Fruit fly (Drosophila melanogaster) S2 (cell line): Measurements from ENCODE around the gene Vajk2.

Experiments used
- CG8478 ChIP-seq: fragments of >200 bp; optimal IDR thresholded peaks from 2 replicates; lab custom pipeline; 2018
- CTCF ChIP-seq, 2 experiments: fragments of >200 bp; optimal IDR thresholded peaks; 2 replicates each; lab custom pipeline; 2018

Vajk2 gene

DNA sequence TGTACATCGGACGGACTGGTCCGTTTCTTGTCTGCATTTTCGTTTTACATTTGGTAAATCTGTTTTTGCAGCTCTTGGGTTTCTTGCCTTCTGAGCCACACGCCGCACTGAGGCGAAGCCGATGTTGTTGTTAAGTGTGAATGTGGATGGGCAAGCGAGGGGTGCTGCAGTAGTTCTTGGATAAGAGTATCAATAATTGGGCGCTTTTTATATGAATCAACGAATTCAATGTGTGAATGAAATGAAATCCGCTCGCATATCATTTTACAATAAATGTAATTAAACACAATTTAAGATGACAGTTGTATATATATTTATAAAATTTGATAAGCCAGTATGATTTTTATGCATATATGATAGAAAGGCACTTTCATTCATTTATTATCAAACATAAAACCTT, 6.0 kb downstream of the Vajk2 start:
- no peak for TF ChIP-seq CTCF (optimal IDR thresholded peaks at IDR 0.05; lab: Kevin White, UChicago)
- TF ChIP-seq CG8478 (lab: Kevin White, UChicago): no peak

DNA sequence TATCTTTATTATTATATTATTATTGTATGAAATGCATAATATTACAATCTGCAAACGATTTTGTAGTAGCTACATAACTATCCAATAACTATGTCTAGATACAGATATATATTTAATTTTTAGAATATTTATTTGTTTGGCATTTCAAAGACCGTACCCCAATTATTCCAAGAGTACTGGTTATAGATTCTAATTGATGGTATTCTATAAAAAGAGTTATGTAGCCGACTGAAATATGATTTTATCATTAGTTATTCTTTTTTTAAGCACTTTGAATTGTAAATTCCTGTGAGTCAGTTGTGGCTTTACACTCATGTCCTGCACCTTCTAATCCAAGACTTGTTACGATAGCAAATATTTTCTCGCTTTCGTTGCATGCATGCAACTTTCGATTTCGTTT, 8.8 kb downstream of the Vajk2 start:
- TF ChIP-seq CTCF (optimal IDR thresholded peaks at IDR 0.05; lab: Kevin White, UChicago): no peak
- TF ChIP-seq CG8478 (lab: Kevin White, UChicago): no peak

DNA sequence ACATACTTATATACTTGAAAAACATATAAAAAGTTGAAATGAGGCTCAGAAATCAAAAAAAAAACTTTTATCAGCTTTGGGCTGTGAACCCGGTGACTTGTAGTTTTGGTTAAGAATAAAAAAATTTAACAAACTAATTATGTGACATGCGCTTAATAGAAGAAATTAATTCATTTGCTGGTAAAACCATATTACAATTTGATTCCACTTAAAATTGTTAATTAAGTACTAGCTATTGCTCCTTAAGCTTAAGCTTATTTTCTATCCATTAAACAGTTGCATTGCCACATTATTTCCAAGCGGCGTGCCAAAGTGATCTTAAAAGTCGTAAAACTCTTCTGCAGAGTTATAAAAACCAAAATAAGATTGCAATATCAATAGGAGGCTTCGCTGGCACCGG, 10.5 kb downstream of the Vajk2 start:
- TF ChIP-seq CG8478 (lab: Kevin White, UChicago): no peak
- no peak for TF ChIP-seq CTCF (optimal IDR thresholded peaks at IDR 0.05; lab: Kevin White, UChicago)

DNA sequence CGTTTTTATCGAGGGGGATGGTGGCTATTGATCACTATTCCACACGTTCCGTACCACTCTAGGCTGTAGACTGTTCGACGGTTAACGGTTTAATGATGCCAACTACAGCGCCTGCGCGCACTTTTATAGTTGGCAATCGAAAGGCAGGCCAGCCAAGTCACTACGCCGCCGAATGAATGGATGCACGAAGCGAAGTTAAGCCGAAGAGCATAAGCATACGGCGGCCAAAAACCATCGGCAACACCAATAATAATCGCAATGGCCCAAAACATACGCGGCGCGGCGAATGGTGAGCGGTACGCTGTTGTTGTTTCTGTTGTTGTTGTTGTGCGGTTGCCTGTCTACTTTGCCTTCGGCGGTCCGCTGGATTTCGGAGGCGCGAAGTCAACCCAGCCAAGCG, 11.0 kb downstream of the Vajk2 start, which contains the start of gene Vajk1:
Gene Vajk1 (minus strand): TSS at position 101 of the 400 bp plus-strand sequence.
- TF ChIP-seq CG8478 (lab: Kevin White, UChicago): no peak
- no peak for TF ChIP-seq CTCF (optimal IDR thresholded peaks at IDR 0.05; lab: Kevin White, UChicago)

DNA sequence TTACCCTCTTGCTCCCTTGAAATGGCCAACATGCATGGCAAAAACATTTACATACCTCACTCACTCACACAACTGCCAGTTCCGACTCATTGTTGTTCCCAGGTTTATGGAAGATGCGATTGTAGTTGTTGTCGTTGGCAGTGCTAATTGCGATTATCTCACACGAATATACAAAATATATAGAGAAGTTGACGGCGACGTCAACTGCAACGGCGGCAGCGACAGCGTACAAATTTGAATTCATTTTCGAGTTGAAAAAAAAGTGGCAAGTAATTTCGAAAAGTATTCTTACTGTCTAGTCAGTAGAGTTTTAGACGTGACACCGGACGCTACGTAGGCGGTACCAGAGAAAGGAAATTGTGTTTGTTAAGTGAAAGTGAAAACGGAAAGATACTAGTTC, 20.1 kb downstream of the Vajk2 start, which contains the start of gene Ance-3:
Gene Ance-3 (plus strand): TSS at position 301 of the 400 bp plus-strand sequence.
- TF ChIP-seq CG8478 (lab: Kevin White, UChicago): no peak
- no peak for TF ChIP-seq CTCF (optimal IDR thresholded peaks at IDR 0.05; lab: Kevin White, UChicago)

DNA sequence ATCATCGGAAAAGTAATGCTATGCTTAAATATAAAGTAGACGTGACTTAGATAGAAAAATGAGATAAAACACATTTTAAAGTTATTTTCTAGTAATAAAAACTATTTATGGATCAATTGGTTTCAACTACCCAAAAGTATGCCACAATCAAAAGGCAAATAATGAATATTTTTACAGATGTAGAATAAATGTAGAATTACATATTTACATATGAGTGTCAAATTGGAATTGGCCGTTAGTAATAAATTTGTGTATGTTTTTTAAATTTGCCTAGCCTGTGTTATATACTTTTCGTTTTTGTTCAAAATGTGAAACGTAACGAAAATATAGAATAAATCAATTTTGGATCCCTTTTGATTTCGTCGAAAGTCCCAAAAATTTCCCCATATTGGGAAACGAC, 22.7 kb downstream of the Vajk2 start, which contains the start of gene Acyp:
Gene Acyp (plus strand): TSS at position 301 of the 400 bp plus-strand sequence.
- TF ChIP-seq CG8478 (lab: Kevin White, UChicago) (no peak), CTCF (optimal IDR thresholded peaks at IDR 0.05; lab: Kevin White, UChicago) (no peak)

DNA sequence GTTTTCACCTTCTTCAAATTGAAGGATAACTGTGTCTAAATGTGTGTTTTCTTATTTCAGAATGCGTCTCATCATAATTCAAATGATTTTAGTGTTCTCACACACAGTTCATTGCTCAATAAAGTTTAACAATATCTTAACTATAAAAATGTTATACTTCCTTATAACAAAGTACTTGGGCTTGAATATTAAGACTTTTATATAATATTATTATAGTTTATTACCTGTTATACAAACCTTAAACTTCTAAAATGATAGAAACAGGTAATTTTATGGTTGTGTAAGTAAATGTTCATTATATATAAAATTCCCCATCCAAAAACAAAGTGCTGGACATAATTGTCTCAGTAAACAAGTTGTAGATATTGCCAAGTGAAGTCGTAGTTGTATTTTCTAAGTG, 25.5 kb downstream of the Vajk2 start, which contains the start of gene Ance-2:
Gene Ance-2 (plus strand): TSS at position 301 of the 400 bp plus-strand sequence.
- no peak for TF ChIP-seq CG8478 (lab: Kevin White, UChicago)
- TF ChIP-seq CTCF (optimal IDR thresholded peaks at IDR 0.05; lab: Kevin White, UChicago): no peak

DNA sequence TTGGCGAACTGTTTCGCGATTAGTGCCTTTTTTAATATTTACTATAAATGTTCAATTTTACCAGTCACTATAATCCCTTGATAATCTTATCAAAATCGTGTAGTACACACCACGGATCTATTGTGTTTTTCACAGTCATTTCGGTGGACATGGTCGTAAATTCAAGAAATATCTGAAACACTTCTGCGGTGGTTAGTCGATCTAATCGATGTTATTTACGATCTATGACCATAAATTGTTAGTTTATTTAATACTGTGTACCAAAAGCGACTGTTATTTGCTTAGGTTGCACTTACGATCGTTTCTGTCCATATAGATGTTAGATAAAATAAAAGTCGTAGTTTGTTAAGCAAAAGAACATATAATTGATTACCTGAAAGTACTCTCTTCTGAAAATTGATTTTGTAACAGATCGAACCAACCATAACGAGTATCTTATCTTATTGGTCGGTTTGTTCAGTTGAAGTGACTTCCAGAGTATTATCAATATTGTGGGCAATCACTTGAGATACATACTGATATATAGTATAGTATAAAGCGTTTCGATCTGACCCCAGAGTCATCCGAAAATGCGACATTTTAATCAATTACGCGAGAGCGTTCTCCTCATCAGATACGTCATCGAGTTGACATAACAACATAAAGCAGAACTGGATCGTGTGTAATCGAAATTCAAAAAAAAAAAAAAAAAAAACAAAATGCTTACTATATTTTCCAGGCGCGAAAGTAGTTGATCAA, 28.5 kb downstream of the Vajk2 start:
- no peak for TF ChIP-seq CTCF (optimal IDR thresholded peaks at IDR 0.05; lab: Kevin White, UChicago)
- no peak for TF ChIP-seq CG8478 (lab: Kevin White, UChicago)

DNA sequence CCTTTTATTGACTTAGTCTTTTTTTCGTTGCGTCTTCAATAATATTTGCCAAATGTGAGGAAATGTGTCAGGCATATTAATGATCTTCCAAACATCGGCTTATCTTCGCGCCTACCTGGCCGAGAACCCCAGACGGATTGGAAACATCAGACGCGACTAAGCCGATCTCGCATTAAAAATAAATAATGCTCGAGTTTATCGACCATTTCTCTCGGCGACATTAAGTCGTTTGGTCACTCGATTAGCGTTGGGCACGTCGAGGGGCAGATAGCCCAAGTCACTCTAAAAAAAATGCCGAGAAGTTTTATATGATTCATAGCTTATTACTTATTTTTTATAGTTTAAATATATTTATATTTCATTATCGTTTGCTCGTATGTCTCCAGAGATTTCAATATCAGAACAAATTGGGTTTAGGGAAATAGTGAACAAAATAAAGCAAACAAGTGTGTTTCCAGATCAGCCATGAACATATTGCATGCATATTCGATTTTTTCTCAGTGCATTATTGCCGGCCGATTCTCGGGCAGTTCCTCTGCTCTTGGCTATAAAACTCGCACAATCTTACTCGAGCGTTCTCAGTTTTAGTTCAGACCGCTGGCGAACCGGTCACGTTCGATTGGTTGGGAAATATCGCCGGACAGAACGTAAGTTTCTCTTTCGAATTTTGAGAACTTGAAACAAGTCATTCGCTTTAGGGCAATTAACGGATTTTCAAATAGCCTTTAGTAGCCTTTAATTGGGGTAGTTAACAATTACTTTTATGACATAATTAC, 29.2 kb downstream of the Vajk2 start, which contains the start of gene Ance:
Gene Ance (plus strand): TSS at position 574 of the 776 bp plus-strand sequence.
- TF ChIP-seq CTCF (optimal IDR thresholded peaks at IDR 0.05; lab: Kevin White, UChicago): no peak
- TF ChIP-seq CG8478 (lab: Kevin White, UChicago): no peak

DNA sequence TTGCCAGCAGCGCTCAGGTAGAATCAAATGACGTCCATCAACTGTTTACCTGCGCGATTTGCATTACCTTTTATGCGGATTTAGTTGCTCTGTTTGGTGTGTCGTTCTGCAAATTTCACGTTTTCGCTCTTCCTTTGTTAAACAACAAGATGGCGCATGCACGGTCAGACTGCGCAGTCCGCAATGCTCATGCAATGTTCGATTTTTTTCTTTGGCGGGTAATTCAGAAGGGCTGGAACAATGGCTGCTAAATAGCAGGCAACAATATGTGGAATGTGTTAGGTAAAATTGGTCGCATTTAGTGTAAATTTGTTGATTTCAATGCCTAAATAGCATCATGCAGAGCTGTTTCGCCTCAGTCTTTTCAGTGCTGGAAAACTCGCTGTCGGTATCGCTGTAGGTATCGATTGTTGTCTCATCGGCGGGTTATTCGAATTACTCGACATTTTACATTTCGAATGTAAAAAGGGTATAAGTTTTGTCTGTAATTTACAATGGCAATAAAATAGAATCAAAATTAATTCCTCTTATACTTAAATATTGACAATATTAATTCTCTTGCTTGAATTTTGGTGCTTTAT, 30.1 kb downstream of the Vajk2 start, which contains the start of gene Smg5:
Gene Smg5 (minus strand): TSS at position 331 of the 581 bp plus-strand sequence.
- TF ChIP-seq CTCF (optimal IDR thresholded peaks at IDR 0.05; lab: Kevin White, UChicago) (peak; percentile 32 to 51), CG8478 (lab: Kevin White, UChicago) (no peak)

DNA sequence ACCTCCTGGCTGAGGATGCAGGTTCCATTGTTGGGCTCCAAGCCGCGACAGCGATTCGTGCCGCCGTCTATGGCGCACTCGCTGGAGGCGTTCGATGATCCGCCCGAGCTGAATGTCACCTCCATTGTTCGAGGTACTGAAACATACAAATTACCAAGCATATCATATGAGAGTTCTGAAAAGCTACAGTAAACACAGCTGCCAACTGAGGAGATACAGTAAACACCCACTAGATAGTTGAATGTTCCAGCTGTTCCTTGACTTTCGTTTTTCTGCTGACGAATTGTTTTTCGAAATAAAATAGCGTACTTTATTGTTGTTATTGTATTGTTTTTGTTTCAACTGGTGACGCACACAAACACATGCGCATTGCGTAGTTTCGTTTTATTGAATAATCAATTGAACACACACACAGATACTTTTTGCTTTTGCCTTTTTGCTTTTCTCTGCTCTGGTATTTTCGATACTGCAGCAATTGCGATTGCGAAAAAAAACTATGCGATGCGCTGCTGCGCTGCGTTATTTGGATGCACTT, 30.6 kb downstream of the Vajk2 start:
- no peak for TF ChIP-seq CG8478 (lab: Kevin White, UChicago)
- no peak for TF ChIP-seq CTCF (optimal IDR thresholded peaks at IDR 0.05; lab: Kevin White, UChicago)

DNA sequence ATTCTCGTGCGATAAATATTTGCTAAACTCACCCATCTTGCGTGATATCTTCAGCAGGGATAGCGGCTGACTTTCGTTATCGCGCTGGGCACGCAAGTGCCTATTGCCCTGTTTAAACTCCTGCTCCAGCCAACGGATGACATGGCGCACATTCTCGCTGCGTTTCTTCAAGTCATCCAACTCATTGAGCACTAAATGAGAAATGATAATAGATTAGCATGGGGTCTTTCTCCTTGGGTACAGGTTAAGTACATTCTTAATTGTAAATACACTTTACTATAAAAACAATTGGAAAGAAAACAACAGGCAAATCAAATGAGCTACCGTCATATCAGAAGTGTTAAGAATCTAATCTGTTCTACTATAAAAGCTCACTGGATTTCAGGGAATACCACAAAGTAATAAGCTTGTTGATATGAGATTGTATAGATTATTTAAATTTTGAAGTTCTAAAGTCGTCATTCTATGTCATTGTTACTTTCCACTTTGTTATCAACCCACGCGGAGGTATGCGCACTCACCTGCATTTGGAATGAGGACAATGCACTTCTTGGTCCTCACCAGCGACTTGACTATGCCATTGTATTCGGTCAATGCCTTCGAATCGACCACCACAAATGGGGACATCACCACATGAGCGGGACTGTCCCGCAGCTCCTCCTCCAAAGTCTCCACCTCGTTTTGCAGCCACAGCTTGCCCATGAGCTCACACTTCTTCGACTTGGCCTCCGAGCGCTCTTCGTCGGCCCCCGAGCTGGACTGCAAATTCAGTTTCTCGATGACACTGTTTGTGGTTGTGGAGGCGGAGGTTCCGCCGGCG, 34.2 kb downstream of the Vajk2 start:
- TF ChIP-seq CG8478 (lab: Kevin White, UChicago) (no peak), CTCF (optimal IDR thresholded peaks at IDR 0.05; lab: Kevin White, UChicago) (no peak)

DNA sequence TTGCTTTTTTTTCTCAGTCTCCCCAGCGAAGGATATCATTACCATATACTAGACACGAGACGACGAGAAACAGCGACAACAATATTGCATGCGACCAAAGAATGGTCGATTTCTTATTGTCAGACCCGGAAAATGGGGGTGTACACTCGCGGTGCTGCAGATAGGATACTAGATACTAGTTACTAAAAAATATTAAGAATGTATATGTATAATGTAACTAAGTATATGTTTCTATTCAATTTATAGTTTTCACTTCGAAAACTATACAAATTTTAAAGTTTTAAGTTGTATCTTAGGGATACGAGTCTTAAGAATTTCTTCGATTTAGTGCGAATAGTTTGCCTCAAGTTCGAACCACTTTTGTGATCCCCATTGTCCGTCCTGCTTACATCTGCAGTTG, 41.1 kb downstream of the Vajk2 start:
- TF ChIP-seq CG8478 (lab: Kevin White, UChicago): no peak
- no peak for TF ChIP-seq CTCF (optimal IDR thresholded peaks at IDR 0.05; lab: Kevin White, UChicago)
